Worm (Caenorhabditis elegans) whole organism, L4 larva: ENCODE measurements around the gene ZK596.3.

Experiments
- lin-29 ChIP-seq: fragments of 200-800 bp; sonication (Bioruptor generic); IDR thresholded peaks from 2 replicates; pipeline ENCODE4 v1.3.6; 2022; ENCODE audit warnings: missing genetic modification reagents, missing genetic modification characterization, missing compliant biosample characterization
- nhr-77 ChIP-seq: fragments of 150-350 bp; optimal IDR thresholded peaks from 2 replicates; lab custom pipeline; 2014; ENCODE audit warnings: missing biosample characterization, missing genetic modification characterization
- pha-4 ChIP-seq, 2 experiments: fragments of 150-350 bp in 1 of 2; fragments of 200-800 bp in 1 of 2; sonication (Bioruptor generic) in 1 of 2; IDR thresholded peaks in 1 of 2; optimal IDR thresholded peaks in 1 of 2; 2 replicates each; pipeline versions ENCODE4 v1.3.6 to Lab custom; 2014 to 2022; ENCODE audit warnings: missing genetic modification characterization in 2 of 2, missing genetic modification reagents in 2 of 2, missing biosample characterization in 1 of 2, missing compliant biosample characterization in 1 of 2
- saeg-2 ChIP-seq: fragments of 200-800 bp; sonication (Bioruptor generic); IDR thresholded peaks from 2 replicates; pipeline ENCODE4 v1.3.6; 2022; ENCODE audit warnings: missing genetic modification reagents, missing genetic modification characterization, missing compliant biosample characterization
- set-16 ChIP-seq: fragments of 200-800 bp; sonication (Bioruptor generic); IDR thresholded peaks from 2 replicates; pipeline ENCODE4 v1.3.6; 2022; ENCODE audit warnings: missing genetic modification reagents, missing genetic modification characterization, missing compliant biosample characterization
- snpc-4 ChIP-seq: fragments of 150-350 bp; optimal IDR thresholded peaks from 2 replicates; lab custom pipeline; 2014; ENCODE audit warnings: missing biosample characterization, missing genetic modification characterization

DNA sequence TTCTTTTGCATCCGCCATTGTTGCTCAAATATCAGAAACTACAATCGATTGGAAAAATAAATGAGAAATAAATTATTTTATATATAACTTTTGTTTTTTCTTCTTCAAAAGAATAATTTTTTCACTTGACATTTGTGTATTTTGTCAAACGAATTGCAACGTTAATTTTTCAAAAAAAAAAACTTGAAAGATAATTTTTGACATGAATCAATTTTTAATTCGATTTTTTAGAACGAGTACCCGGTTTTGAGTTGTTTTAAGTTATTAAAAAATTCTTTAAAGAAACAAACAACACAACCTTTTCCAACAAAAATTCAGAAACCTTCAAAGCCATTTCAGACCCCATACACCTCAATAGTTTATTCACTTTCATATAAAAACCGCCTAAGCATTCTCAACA, 19.9 kb downstream of the ZK596.3 start, which contains the start of gene F13E9.5:
- TF ChIP-seq nhr-77 (tag; lab: Kevin White, UChicago) (no peak), saeg-2 (no peak), pha-4 (GFP tag; IDR thresholded peaks at IDR 0.05; lab: Robert Waterston, UW) (no peak), pha-4 (tag; optimal IDR thresholded peaks at IDR 0.05; lab: Kevin White, UChicago) (no peak), snpc-4 (tag; lab: Kevin White, UChicago) (no peak), lin-29 (GFP tag; lab: Robert Waterston, UW) (no peak), set-16 (GFP tag; lab: Robert Waterston, UW) (no peak)
